Worm (Caenorhabditis elegans) whole organism, L4 larva: ENCODE measurements around the gene C17C3.3.

Experiments
- F37D6.2 ChIP-seq: sonication (generic microtip); optimal IDR thresholded peaks from 2 replicates; lab custom pipeline; 2016; ENCODE audit warnings: mild to moderate bottlenecking, missing genetic modification characterization, missing compliant biosample characterization
- T20F7.1 ChIP-seq: fragments of 200-800 bp; sonication (Bioruptor generic); optimal IDR thresholded peaks from 2 replicates; lab custom pipeline; 2018; ENCODE audit warnings: mild to moderate bottlenecking, missing genetic modification characterization, missing compliant biosample characterization
- Y5F2A.4 ChIP-seq: fragments of 200-800 bp; sonication (Bioruptor generic); optimal IDR thresholded peaks from 2 replicates; lab custom pipeline; 2018; ENCODE audit warnings: mild to moderate bottlenecking, missing genetic modification characterization, missing compliant biosample characterization
- aha-1 ChIP-seq: fragments of 150-350 bp; peaks from one replicate; lab custom pipeline; 2014; ENCODE audit warnings: missing biosample characterization, missing genetic modification characterization
- ama-1 ChIP-seq: fragments of 150-350 bp; optimal IDR thresholded peaks from 2 replicates; lab custom pipeline; 2014; ENCODE audit warnings: inconsistent platforms, mixed read lengths
- attf-4 ChIP-seq: sonication (generic microtip); optimal IDR thresholded peaks from 3 replicates; lab custom pipeline; 2017; ENCODE audit warnings: missing biosample characterization, missing genetic modification characterization
- ceh-62 ChIP-seq: sonication (generic microtip); optimal IDR thresholded peaks from 2 replicates; lab custom pipeline; 2017; ENCODE audit warnings: missing biosample characterization, missing genetic modification characterization
- ceh-82 ChIP-seq: sonication (generic microtip); optimal IDR thresholded peaks from 2 replicates; lab custom pipeline; 2017; ENCODE audit warnings: missing biosample characterization, missing genetic modification characterization
- daf-16 ChIP-seq, 3 experiments: sonication (generic microtip); optimal IDR thresholded peaks; 2 replicates each; lab custom pipeline; 2016 to 2017; ENCODE audit warnings: missing genetic modification characterization in 3 of 3, missing genetic modification reagents in 3 of 3, mild to moderate bottlenecking in 2 of 3, missing compliant biosample characterization in 2 of 3, missing biosample characterization in 1 of 3, moderate library complexity in 1 of 3
- dmd-6 ChIP-seq: fragments of 200-800 bp; sonication (Bioruptor generic); IDR thresholded peaks from 2 replicates; pipeline ENCODE4 v1.3.6; 2022; ENCODE audit warnings: missing genetic modification reagents, missing genetic modification characterization, missing compliant biosample characterization
- dmd-8 ChIP-seq: fragments of 200-800 bp; sonication (Bioruptor generic); IDR thresholded peaks from 2 replicates; pipeline ENCODE4 v1.3.6; 2022; ENCODE audit warnings: missing genetic modification characterization, missing compliant biosample characterization
- dpl-1 ChIP-seq: fragments of 150-350 bp; optimal IDR thresholded peaks from 2 replicates; lab custom pipeline; 2014; ENCODE audit warnings: missing biosample characterization, missing genetic modification reagents, missing genetic modification characterization
- dve-1 ChIP-seq: sonication (generic microtip); optimal IDR thresholded peaks from 2 replicates; lab custom pipeline; 2017; ENCODE audit warnings: antibody characterized with exemption, mild to moderate bottlenecking, missing genetic modification characterization, missing compliant biosample characterization; ENCODE audit not compliant: insufficient read depth
- hlh-11 ChIP-seq: fragments of 200-800 bp; sonication (Bioruptor generic); optimal IDR thresholded peaks from 2 replicates; lab custom pipeline; 2018; ENCODE audit warnings: mild to moderate bottlenecking, missing genetic modification characterization, missing compliant biosample characterization
- hmg-1.1 ChIP-seq: fragments of 200-800 bp; sonication (Bioruptor generic); IDR thresholded peaks from 2 replicates; pipeline ENCODE4 v1.3.6; 2022; ENCODE audit warnings: missing genetic modification reagents, missing genetic modification characterization, missing compliant biosample characterization
- lim-7 ChIP-seq: fragments of 200-800 bp; sonication (Bioruptor generic); IDR thresholded peaks from 2 replicates; pipeline ENCODE4 v1.3.6; 2022; ENCODE audit warnings: missing genetic modification characterization, missing compliant biosample characterization
- lin-1 ChIP-seq: fragments of 200-800 bp; sonication (Bioruptor generic); IDR thresholded peaks from 2 replicates; pipeline ENCODE4 v1.3.6; 2022; ENCODE audit warnings: missing genetic modification reagents, missing genetic modification characterization, missing compliant biosample characterization
- lin-15B ChIP-seq: fragments of 150-350 bp; sonication (generic microtip); optimal IDR thresholded peaks from 3 replicates; lab custom pipeline; 2014; ENCODE audit warnings: missing biosample characterization, missing genetic modification characterization
- lir-3 ChIP-seq: sonication (generic microtip); optimal IDR thresholded peaks from 2 replicates; lab custom pipeline; 2016; ENCODE audit warnings: mild to moderate bottlenecking, missing genetic modification characterization, missing compliant biosample characterization
- lsy-2 ChIP-seq, 2 experiments: fragments of 150-350 bp in 1 of 2; sonication (generic microtip) in 1 of 2; optimal IDR thresholded peaks; 2 replicates each; lab custom pipeline; 2014 to 2017; ENCODE audit warnings: missing biosample characterization in 2 of 2, missing genetic modification characterization in 2 of 2
- madf-9 ChIP-seq: fragments of 200-800 bp; sonication (Bioruptor generic); conservative IDR thresholded peaks from 2 replicates; pipeline ENCODE4 v1.3.6; 2022; ENCODE audit warnings: missing genetic modification reagents, missing genetic modification characterization, missing compliant biosample characterization
- mdl-1 ChIP-seq, 2 experiments: fragments of 150-350 bp in 1 of 2; sonication (generic microtip) in 1 of 2; optimal IDR thresholded peaks; 2 replicates each; lab custom pipeline; 2014 to 2017; ENCODE audit warnings: missing biosample characterization in 2 of 2, missing genetic modification characterization in 2 of 2
- mep-1 ChIP-seq: fragments of 150-350 bp; sonication (generic microtip); optimal IDR thresholded peaks from 3 replicates; lab custom pipeline; 2014; ENCODE audit warnings: missing biosample characterization, missing genetic modification characterization
- mes-2 ChIP-seq: sonication (generic microtip); optimal IDR thresholded peaks from 2 replicates; lab custom pipeline; 2016; ENCODE audit warnings: missing genotype, mild to moderate bottlenecking, missing genetic modification characterization, missing compliant biosample characterization; ENCODE audit not compliant: poor library complexity, severe bottlenecking
- mxl-2 ChIP-seq: fragments of 200-800 bp; sonication (Bioruptor generic); conservative IDR thresholded peaks from 2 replicates; pipeline ENCODE4 v1.3.6; 2022; ENCODE audit warnings: missing genetic modification reagents, missing genetic modification characterization, missing compliant biosample characterization
- mxl-3 ChIP-seq: fragments of 200-800 bp; sonication (Bioruptor generic); optimal IDR thresholded peaks from 2 replicates; lab custom pipeline; 2018; ENCODE audit warnings: mild to moderate bottlenecking, missing genetic modification characterization, missing compliant biosample characterization
- nhr-11 ChIP-seq: fragments of 150-350 bp; optimal IDR thresholded peaks from 2 replicates; lab custom pipeline; 2014; ENCODE audit warnings: missing biosample characterization, missing genetic modification characterization
- nhr-25 ChIP-seq: sonication (generic microtip); optimal IDR thresholded peaks from 2 replicates; lab custom pipeline; 2017; ENCODE audit warnings: missing genetic modification characterization, mild to moderate bottlenecking, missing compliant biosample characterization, antibody characterized with exemption, moderate library complexity, borderline replicate concordance; ENCODE audit not compliant: insufficient read depth
- nhr-28 ChIP-seq: fragments of 150-350 bp; optimal IDR thresholded peaks from 2 replicates; lab custom pipeline; 2014; ENCODE audit warnings: missing biosample characterization, missing genetic modification characterization
- nhr-48 ChIP-seq: sonication (generic microtip); optimal IDR thresholded peaks from 2 replicates; lab custom pipeline; 2016; ENCODE audit warnings: mild to moderate bottlenecking, missing genetic modification characterization, missing compliant biosample characterization
- nhr-6 ChIP-seq: fragments of 150-350 bp; optimal IDR thresholded peaks from 2 replicates; lab custom pipeline; 2014; ENCODE audit warnings: missing biosample characterization, missing genetic modification characterization
- nhr-76 ChIP-seq: fragments of 150-350 bp; optimal IDR thresholded peaks from 2 replicates; lab custom pipeline; 2014; ENCODE audit warnings: missing biosample characterization, missing genetic modification characterization
- pha-4 ChIP-seq, 2 experiments: fragments of 150-350 bp in 1 of 2; fragments of 200-800 bp in 1 of 2; sonication (Bioruptor generic) in 1 of 2; IDR thresholded peaks in 1 of 2; optimal IDR thresholded peaks in 1 of 2; 2 replicates each; pipeline versions ENCODE4 v1.3.6 to Lab custom; 2014 to 2022; ENCODE audit warnings: missing genetic modification characterization in 2 of 2, missing genetic modification reagents in 2 of 2, missing biosample characterization in 1 of 2, missing compliant biosample characterization in 1 of 2
- php-3 ChIP-seq: fragments of 200-800 bp; sonication (Bioruptor generic); IDR thresholded peaks from 2 replicates; pipeline ENCODE4 v1.3.6; 2022; ENCODE audit warnings: missing genetic modification reagents, missing genetic modification characterization, missing compliant biosample characterization
- saeg-2 ChIP-seq: fragments of 200-800 bp; sonication (Bioruptor generic); IDR thresholded peaks from 2 replicates; pipeline ENCODE4 v1.3.6; 2022; ENCODE audit warnings: missing genetic modification reagents, missing genetic modification characterization, missing compliant biosample characterization
- sdz-12 ChIP-seq: fragments of 200-800 bp; sonication (Bioruptor generic); optimal IDR thresholded peaks from 2 replicates; lab custom pipeline; 2018; ENCODE audit warnings: mild to moderate bottlenecking, missing genetic modification characterization, missing compliant biosample characterization
- set-16 ChIP-seq: fragments of 200-800 bp; sonication (Bioruptor generic); IDR thresholded peaks from 2 replicates; pipeline ENCODE4 v1.3.6; 2022; ENCODE audit warnings: missing genetic modification reagents, missing genetic modification characterization, missing compliant biosample characterization
- skn-1 ChIP-seq: fragments of 150-350 bp; optimal IDR thresholded peaks from 2 replicates; lab custom pipeline; 2014; ENCODE audit warnings: missing biosample characterization, missing genetic modification characterization
- unc-130 ChIP-seq: sonication (generic microtip); optimal IDR thresholded peaks from 2 replicates; lab custom pipeline; 2016; ENCODE audit warnings: missing genetic modification reagents, missing genetic modification characterization, missing compliant biosample characterization
- vab-7 ChIP-seq: fragments of 200-800 bp; sonication (Bioruptor generic); IDR thresholded peaks from 2 replicates; pipeline ENCODE4 v1.3.6; 2022; ENCODE audit warnings: missing genetic modification reagents, missing genetic modification characterization, missing compliant biosample characterization
- zfp-2 ChIP-seq: sonication (generic microtip); optimal IDR thresholded peaks from 2 replicates; lab custom pipeline; 2016; ENCODE audit warnings: mild to moderate bottlenecking, missing genetic modification characterization, missing compliant biosample characterization
- zip-11 ChIP-seq: fragments of 200-800 bp; sonication (Bioruptor generic); IDR thresholded peaks from 2 replicates; pipeline ENCODE4 v1.3.6; 2022; ENCODE audit warnings: missing genetic modification characterization, missing compliant biosample characterization
- zip-2 ChIP-seq: fragments of 150-350 bp; optimal IDR thresholded peaks from 2 replicates; lab custom pipeline; 2014; ENCODE audit warnings: missing biosample characterization, missing genetic modification characterization
- ztf-7 ChIP-seq: fragments of 150-350 bp; optimal IDR thresholded peaks from 2 replicates; lab custom pipeline; 2014; ENCODE audit warnings: missing biosample characterization, missing genetic modification characterization

Gene C17C3.3

ce11 chrII:5565082-5565623, 3.6 kb downstream of the C17C3.3 start:
- TF ChIP-seq ama-1 (lab: Kevin White, UChicago) (no peak), Y5F2A.4 (GFP tag; lab: Kevin White, UChicago) (no peak), mxl-2 (no peak), ztf-7 (tag; lab: Kevin White, UChicago) (no peak), dmd-8 (GFP tag; lab: Robert Waterston, UW) (no peak), saeg-2 (GFP tag; lab: Robert Waterston, UW) (no peak), lin-15B (no peak), nhr-28 (no peak), ceh-82 (tag; lab: Kevin White, UChicago) (no peak), set-16 (GFP tag; lab: Robert Waterston, UW) (no peak; the same call in 1 of the 2 replicates), ceh-62 (tag; lab: Kevin White, UChicago) (no peak), skn-1 (tag; lab: Kevin White, UChicago) (no peak), madf-9 (GFP tag; lab: Robert Waterston, UW) (no peak), zip-2 (tag; lab: Kevin White, UChicago) (no peak), nhr-11 (no peak), unc-130 (GFP tag; lab: Kevin White, UChicago) (no peak)
- TF ChIP-seq, all 104 proteins: peak for 0

ce11 chrII:5570272-5570671, 8.7 kb downstream of the C17C3.3 start, which contains the start of the genes C17C3.1 and C17C3.15:
Gene C17C3.1, plus strand, starts transcription at chrII:5570572.
Gene C17C3.15, plus strand, starts transcription at chrII:5570654.
- TF ChIP-seq php-3 (no peak), saeg-2 (GFP tag; lab: Robert Waterston, UW) (no peak), zfp-2 (tag; lab: Kevin White, UChicago) (no peak), nhr-28 (peak; percentile 76), unc-130 (GFP tag; lab: Kevin White, UChicago) (no peak), mxl-2 (no peak), nhr-76 (tag; lab: Kevin White, UChicago) (no peak), sdz-12 (no peak), F37D6.2 (tag; lab: Kevin White, UChicago) (no peak)

DNA sequence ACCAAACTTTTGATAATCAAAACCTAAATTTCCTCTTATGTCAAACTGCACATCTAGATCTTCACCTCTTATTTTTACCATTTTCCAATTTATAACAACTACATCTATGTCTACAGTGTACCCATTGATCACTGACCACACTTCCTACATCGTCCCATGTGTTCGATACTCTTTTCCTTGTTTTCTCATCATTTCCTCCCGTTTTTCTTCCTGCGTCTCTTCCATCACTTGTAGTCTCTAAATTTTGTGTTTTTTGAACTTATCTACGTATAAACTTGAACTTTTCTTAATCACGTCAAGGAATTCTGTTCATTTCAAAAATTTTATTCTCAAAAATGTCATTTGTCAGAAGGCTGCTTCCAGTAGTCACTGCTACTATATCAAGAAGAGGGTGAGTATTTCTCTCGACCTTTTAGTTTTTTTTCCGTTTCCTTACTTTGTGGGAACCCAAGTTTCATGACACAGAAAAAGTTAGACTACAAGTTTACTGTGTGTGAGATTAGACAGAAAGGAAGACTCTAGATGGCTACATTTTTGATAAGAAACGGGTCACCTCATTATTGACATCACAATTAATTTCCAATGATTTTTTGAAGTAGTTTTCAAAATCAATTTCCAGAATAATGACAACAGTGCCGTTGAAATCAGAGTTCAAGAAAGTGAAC, 10.7 kb downstream of the C17C3.3 start:
- TF ChIP-seq attf-4 (tag; lab: Kevin White, UChicago) (no peak), nhr-28 (peak; percentile 91), sdz-12 (no peak), nhr-6 (tag; lab: Kevin White, UChicago) (peak; percentile 19), mes-2 (peak; percentile 22), nhr-48 (peak; percentile 58), lim-7 (GFP tag; lab: Robert Waterston, UW) (no peak), lir-3 (no peak), zip-11 (no peak), mep-1 (tag; lab: Kevin White, UChicago) (peak; percentile 57), ceh-82 (tag; lab: Kevin White, UChicago) (no peak), aha-1 (tag; lab: Kevin White, UChicago) (peak; percentile 82), lin-1 (peak; percentile 32; the same call in 1 of the 2 replicates), skn-1 (tag; lab: Kevin White, UChicago) (no peak), mdl-1 (tag; optimal IDR thresholded peaks at IDR 0.05; lab: Kevin White, UChicago) (peak in 1 of 2 experiments; percentile 46), hlh-11 (tag; lab: Kevin White, UChicago) (peak; percentile 64), mxl-3 (GFP tag; lab: Kevin White, UChicago) (peak; percentile 6), daf-16 (GFP tag; optimal IDR thresholded peaks at IDR 0.05; lab: Kevin White, UChicago) (peak in 1 of 2 experiments; percentile 0), daf-16 (tag; optimal IDR thresholded peaks at IDR 0.05; lab: Kevin White, UChicago) (peak; percentile 75), dve-1 (peak; percentile 55), dpl-1 (GFP tag; lab: Kevin White, UChicago) (peak; percentile 22), lsy-2 (tag; optimal IDR thresholded peaks at IDR 0.05; lab: Kevin White, UChicago) (peak in 1 of 2 experiments; percentile 60), T20F7.1 (peak; percentile 13), pha-4 (GFP tag; IDR thresholded peaks at IDR 0.05; lab: Robert Waterston, UW) (no peak), pha-4 (tag; optimal IDR thresholded peaks at IDR 0.05; lab: Kevin White, UChicago) (no peak), dmd-6 (GFP tag; lab: Robert Waterston, UW) (peak; percentile 57), nhr-25 (tag; lab: Kevin White, UChicago) (peak; percentile 61), vab-7 (no peak), zfp-2 (tag; lab: Kevin White, UChicago) (no peak), hmg-1.1 (GFP tag; lab: Robert Waterston, UW) (peak; percentile 51)
